Fruit fly (Drosophila melanogaster) S2 (cell line): ENCODE data around the gene CG32069.

Experiments used
- CG8478 ChIP-seq: fragments of >200 bp; optimal IDR thresholded peaks from 2 replicates; lab custom pipeline; 2018
- CTCF ChIP-seq, 2 experiments: fragments of >200 bp; optimal IDR thresholded peaks; 2 replicates each; lab custom pipeline; 2018

DNA sequence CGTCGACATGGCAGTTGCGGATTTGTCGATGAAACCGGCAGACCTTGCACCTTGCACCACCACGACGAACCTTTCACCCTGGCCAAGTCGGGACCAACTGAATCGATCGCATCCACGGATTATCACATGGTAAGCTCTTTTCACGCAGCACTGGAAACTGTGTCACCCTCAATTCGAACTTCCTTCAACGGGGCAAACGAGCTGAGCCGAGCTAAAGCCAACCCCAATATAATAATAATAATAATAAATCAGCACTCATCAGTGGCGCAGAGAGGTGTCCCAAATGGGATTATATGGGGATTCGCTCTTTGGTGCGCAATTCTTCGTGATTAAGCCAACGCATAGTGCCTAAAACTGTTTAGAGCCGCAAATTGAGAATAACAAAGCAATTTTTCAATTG, 11.1 kb downstream of the CG32069 start, which contains the start of gene CG43693:
- TF ChIP-seq CTCF (optimal IDR thresholded peaks at IDR 0.05; lab: Kevin White, UChicago) (no peak), CG8478 (lab: Kevin White, UChicago) (no peak)
